Worm (Caenorhabditis elegans) whole organism, mixed stage, embryonic: ENCODE measurements around the gene F01D5.1.
"Not testable (repeated sequence)": the region's sequence is repeated elsewhere in the genome, so short reads cannot be mapped to it uniquely, and the experiment has no call there.

Experiments used
- blmp-1 ChIP-seq: fragments of 150-350 bp; optimal IDR thresholded peaks from 2 replicates; lab custom pipeline; 2014; ENCODE audit warnings: missing biosample characterization, missing genetic modification characterization
- ces-1 ChIP-seq: fragments of 150-350 bp; optimal IDR thresholded peaks from 2 replicates; lab custom pipeline; 2014; ENCODE audit warnings: missing biosample characterization, missing genetic modification reagents, missing genetic modification characterization
- nhr-237 ChIP-seq: fragments of 150-350 bp; optimal IDR thresholded peaks from 2 replicates; lab custom pipeline; 2014; ENCODE audit warnings: missing biosample characterization, missing genetic modification characterization
- ztf-11 ChIP-seq: fragments of 150-350 bp; optimal IDR thresholded peaks from 2 replicates; lab custom pipeline; 2014; ENCODE audit warnings: missing biosample characterization, missing genetic modification characterization

ce11 chrII:14021230-14021629, 23.8 kb upstream of the F01D5.1 start, which contains the start of gene F01D5.10:
- TF ChIP-seq nhr-237 (tag; lab: Kevin White, UChicago); ztf-11 (tag; lab: Kevin White, UChicago); ces-1 (GFP tag; lab: Kevin White, UChicago); blmp-1 (tag; lab: Kevin White, UChicago): not testable (repeated sequence)
